Worm (Caenorhabditis elegans): ENCODE data around the gene ZC190.6.

DNA sequence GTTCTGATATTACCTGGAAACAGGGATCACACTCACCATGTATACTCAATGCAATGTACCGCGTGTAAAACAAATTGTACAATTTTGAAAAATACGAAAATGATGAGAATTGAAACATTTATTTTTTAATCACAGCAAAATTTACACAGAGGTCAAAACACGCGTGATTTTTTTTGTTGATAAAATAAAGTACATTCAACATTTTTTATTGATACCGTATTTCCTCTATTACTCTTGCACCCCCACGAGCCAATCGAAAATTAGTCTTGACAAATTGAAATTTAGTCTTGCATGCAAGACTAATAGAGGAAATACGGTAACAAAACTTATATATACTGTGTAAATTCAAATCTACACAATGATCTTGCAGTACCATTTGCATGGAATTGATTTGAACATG lies 10.6 kb upstream of the ZC190.6 start, which contains the start of gene ZC190.8:
- TF ChIP-seq ets-4 (tag; optimal IDR thresholded peaks at IDR 0.05) (no peak), elt-4 (tag; optimal IDR thresholded peaks at IDR 0.05) (no peak), sox-4 (tag; optimal IDR thresholded peaks at IDR 0.05) (no peak)

Data from whole organism, late embryonic.